Fruit fly (Drosophila melanogaster) whole organism, embryonic: ENCODE data around the gene Pde11.

Experiments
- Adf1 ChIP-seq: fragments of 200-800 bp; sonication (Bioruptor generic); IDR thresholded peaks from 2 replicates; pipeline ENCODE4 v1.3.6; 2022; ENCODE audit warnings: missing biosample characterization, missing genetic modification characterization
- Aef1 ChIP-seq: fragments of 200-800 bp; sonication (Bioruptor generic); IDR thresholded peaks from 3 replicates; pipeline ENCODE4 v1.3.6; 2022; ENCODE audit warnings: missing biosample characterization, missing genetic modification characterization
- Antp ChIP-seq: fragments of 200-800 bp; sonication (Bioruptor generic); optimal IDR thresholded peaks from 3 replicates; lab custom pipeline; 2016; ENCODE audit warnings: missing biosample characterization, missing genetic modification characterization
- CG12071 ChIP-seq: fragments of 200-800 bp; sonication (Bioruptor generic); optimal IDR thresholded peaks from 3 replicates; lab custom pipeline; 2018; ENCODE audit warnings: missing biosample characterization, mild to moderate bottlenecking, missing genetic modification characterization
- CG14441 ChIP-seq: fragments of 200-800 bp; sonication (Bioruptor generic); IDR thresholded peaks from 2 replicates; pipeline ENCODE4 v1.3.6; 2022; ENCODE audit warnings: missing biosample characterization, missing genetic modification characterization
- CG14965 ChIP-seq: fragments of 200-800 bp; sonication (Bioruptor generic); optimal IDR thresholded peaks from 2 replicates; lab custom pipeline; 2016; ENCODE audit warnings: missing biosample characterization, missing genetic modification characterization, borderline replicate concordance
- CG1647 ChIP-seq: fragments of 200-800 bp; sonication (Bioruptor generic); optimal IDR thresholded peaks from 3 replicates; lab custom pipeline; 2016; ENCODE audit warnings: missing biosample characterization, missing genetic modification characterization
- CG17568 ChIP-seq: fragments of 200-800 bp; sonication (Bioruptor generic); optimal IDR thresholded peaks from 2 replicates; lab custom pipeline; 2018; ENCODE audit warnings: missing biosample characterization, mild to moderate bottlenecking, missing genetic modification characterization, moderate library complexity
- CG18476 ChIP-seq: fragments of 200-800 bp; sonication (Bioruptor generic); optimal IDR thresholded peaks from 2 replicates; lab custom pipeline; 2016; ENCODE audit warnings: missing biosample characterization, mild to moderate bottlenecking, missing genetic modification characterization
- CG18599 ChIP-seq: fragments of 200-800 bp; sonication (Bioruptor generic); optimal IDR thresholded peaks from 3 replicates; lab custom pipeline; 2017; ENCODE audit warnings: missing biosample characterization, missing genetic modification characterization, mild to moderate bottlenecking, moderate library complexity, missing genetic modification reagents
- CG2889 ChIP-seq: fragments of 200-800 bp; sonication (Bioruptor generic); IDR thresholded peaks from 3 replicates; pipeline ENCODE4 v1.3.6; 2022; ENCODE audit warnings: missing biosample characterization, missing genetic modification characterization
- CG3726 ChIP-seq: fragments of 200-800 bp; sonication (Bioruptor generic); IDR thresholded peaks from 3 replicates; pipeline ENCODE4, ENCODE4 v1.3.6; 2022; ENCODE audit warnings: missing biosample characterization, missing genetic modification characterization
- CG4617 ChIP-seq: fragments of 200-800 bp; sonication (Bioruptor generic); optimal IDR thresholded peaks from 3 replicates; lab custom pipeline; 2016; ENCODE audit warnings: missing biosample characterization, missing genetic modification characterization, borderline replicate concordance
- CG6175 ChIP-seq: fragments of 200-800 bp; sonication (Bioruptor generic); IDR thresholded peaks from 3 replicates; pipeline ENCODE4 v1.3.6; 2022; ENCODE audit warnings: missing biosample characterization, missing genetic modification characterization
- CG6813 ChIP-seq: fragments of 200-800 bp; sonication (Bioruptor generic); optimal IDR thresholded peaks from 2 replicates; lab custom pipeline; 2017; ENCODE audit warnings: missing biosample characterization, missing genetic modification characterization, mild to moderate bottlenecking, moderate library complexity, missing genetic modification reagents
- CG7928 ChIP-seq: fragments of 200-800 bp; sonication (Bioruptor generic); optimal IDR thresholded peaks from 2 replicates; lab custom pipeline; 2017; ENCODE audit warnings: missing biosample characterization, mild to moderate bottlenecking, missing genetic modification characterization
- CG8359 ChIP-seq: fragments of 200-800 bp; sonication (Bioruptor generic); optimal IDR thresholded peaks from 2 replicates; lab custom pipeline; 2017; ENCODE audit warnings: missing biosample characterization, mild to moderate bottlenecking, missing genetic modification characterization, borderline replicate concordance
- CG8388 ChIP-seq: fragments of 200-800 bp; sonication (Bioruptor generic); optimal IDR thresholded peaks from 2 replicates; lab custom pipeline; 2019; ENCODE audit warnings: missing biosample characterization, mild to moderate bottlenecking, missing genetic modification characterization, moderate library complexity
- CG9727 ChIP-seq: fragments of 200-800 bp; sonication (Bioruptor generic); optimal IDR thresholded peaks from 3 replicates; lab custom pipeline; 2017; ENCODE audit warnings: missing biosample characterization, mild to moderate bottlenecking, missing genetic modification characterization
- CoRest ChIP-seq: fragments of 200-800 bp; sonication (Bioruptor generic); optimal IDR thresholded peaks from 3 replicates; lab custom pipeline; 2018; ENCODE audit warnings: missing biosample characterization, mild to moderate bottlenecking, missing genetic modification characterization, moderate library complexity
- Dad ChIP-seq: fragments of 200-800 bp; sonication (Bioruptor generic); optimal IDR thresholded peaks from 3 replicates; lab custom pipeline; 2016; ENCODE audit warnings: missing biosample characterization, missing genetic modification characterization
- Dfd ChIP-seq, 2 experiments: fragments of >200 bp; optimal IDR thresholded peaks; 2 replicates each; lab custom pipeline; 2017; ENCODE audit warnings: missing biosample characterization in 2 of 2, missing genetic modification characterization in 2 of 2
- HmgZ ChIP-seq: fragments of 200-800 bp; sonication (Bioruptor generic); optimal IDR thresholded peaks from 2 replicates; lab custom pipeline; 2018; ENCODE audit warnings: missing biosample characterization, mild to moderate bottlenecking, missing genetic modification characterization
- MESR4 ChIP-seq: fragments of 200-800 bp; sonication (Bioruptor generic); optimal IDR thresholded peaks from 2 replicates; lab custom pipeline; 2018; ENCODE audit warnings: missing biosample characterization, mild to moderate bottlenecking, missing genetic modification characterization, moderate library complexity
- Ravus ChIP-seq: fragments of 200-800 bp; sonication (Bioruptor generic); IDR thresholded peaks from 2 replicates; pipeline ENCODE4 v1.3.6; 2022; ENCODE audit warnings: missing biosample characterization, missing genetic modification characterization
- Rfx ChIP-seq: fragments of 200-800 bp; sonication (Bioruptor generic); IDR thresholded peaks from 2 replicates; pipeline ENCODE4 v1.3.6; 2022; ENCODE audit warnings: missing biosample characterization, missing genetic modification characterization
- abd-A ChIP-seq: fragments of 200-800 bp; sonication (Bioruptor generic); optimal IDR thresholded peaks from 3 replicates; lab custom pipeline; 2019; ENCODE audit warnings: missing biosample characterization, mild to moderate bottlenecking, missing genetic modification characterization, moderate library complexity
- br ChIP-seq: fragments of >200 bp; optimal IDR thresholded peaks from 2 replicates; lab custom pipeline; 2017
- chinmo ChIP-seq: fragments of 200-800 bp; sonication (Bioruptor generic); IDR thresholded peaks from 4 replicates; pipeline ENCODE4 v1.3.6; 2022; ENCODE audit warnings: missing biosample characterization, missing genetic modification characterization; ENCODE audit not compliant: partially characterized antibody
- dm ChIP-seq: fragments of 200-800 bp; sonication (Bioruptor generic); optimal IDR thresholded peaks from 3 replicates; lab custom pipeline; 2016; ENCODE audit warnings: missing biosample characterization, missing genetic modification characterization
- en ChIP-seq: fragments of 200-800 bp; sonication (Bioruptor generic); optimal IDR thresholded peaks from 2 replicates; lab custom pipeline; 2016; ENCODE audit warnings: missing biosample characterization, missing genetic modification characterization
- gfzf ChIP-seq: fragments of 200-800 bp; sonication (Bioruptor generic); optimal IDR thresholded peaks from 2 replicates; lab custom pipeline; 2016; ENCODE audit warnings: missing biosample characterization, mild to moderate bottlenecking, missing genetic modification characterization, moderate library complexity
- hth ChIP-seq: fragments of >200 bp; optimal IDR thresholded peaks from 2 replicates; lab custom pipeline; 2017; ENCODE audit warnings: inconsistent platforms
- jing ChIP-seq: fragments of 200-800 bp; sonication (Bioruptor generic); optimal IDR thresholded peaks from 2 replicates; lab custom pipeline; 2018; ENCODE audit warnings: missing biosample characterization, mild to moderate bottlenecking, missing genetic modification characterization
- klu ChIP-seq: fragments of 200-800 bp; sonication (Bioruptor generic); IDR thresholded peaks from 2 replicates; pipeline ENCODE4 v1.3.6; 2022; ENCODE audit warnings: missing biosample characterization, missing genetic modification characterization
- luna ChIP-seq: fragments of 200-800 bp; sonication (Bioruptor generic); optimal IDR thresholded peaks from 2 replicates; lab custom pipeline; 2016; ENCODE audit warnings: missing biosample characterization, missing genetic modification characterization
- pan ChIP-seq, 4 experiments: fragments of >200 bp in 3 of 4; fragments of 200-800 bp in 1 of 4; sonication (Bioruptor generic) in 1 of 4; optimal IDR thresholded peaks in 3 of 4; IDR thresholded peaks in 1 of 4; 2 replicates each; pipeline versions ENCODE4 v1.3.6 to Lab custom; 2017 to 2022; ENCODE audit warnings: missing biosample characterization in 2 of 4, missing genetic modification characterization in 2 of 4, mixed read lengths in 1 of 4
- peb ChIP-seq: fragments of 200-800 bp; sonication (Bioruptor generic); IDR thresholded peaks from 2 replicates; pipeline ENCODE4 v1.3.6; 2022; ENCODE audit warnings: missing biosample characterization, missing genetic modification characterization
- prd ChIP-seq, 3 experiments: fragments of >200 bp in 2 of 3; fragments of 200-800 bp in 1 of 3; sonication (Bioruptor generic) in 1 of 3; optimal IDR thresholded peaks in 2 of 3; IDR thresholded peaks in 1 of 3; 2 replicates in 2 of 3; 3 replicates in 1 of 3; pipeline versions ENCODE4 v1.3.6 to Lab custom; 2017 to 2022; ENCODE audit warnings: missing biosample characterization in 1 of 3, missing genetic modification characterization in 1 of 3
- psq ChIP-seq: fragments of 200-800 bp; sonication (Bioruptor generic); optimal IDR thresholded peaks from 2 replicates; lab custom pipeline; 2017; ENCODE audit warnings: missing biosample characterization, missing genetic modification characterization
- sc ChIP-seq, 3 experiments: fragments of >200 bp in 2 of 3; fragments of 200-800 bp in 1 of 3; sonication (Bioruptor generic) in 1 of 3; optimal IDR thresholded peaks; 2 replicates in 2 of 3; 3 replicates in 1 of 3; lab custom pipeline; 2017; ENCODE audit warnings: mild to moderate bottlenecking in 1 of 3, missing biosample characterization in 1 of 3, missing genetic modification characterization in 1 of 3, missing genetic modification reagents in 1 of 3
- scrt ChIP-seq: fragments of 200-800 bp; sonication (Bioruptor generic); optimal IDR thresholded peaks from 2 replicates; lab custom pipeline; 2018; ENCODE audit warnings: missing biosample characterization, mild to moderate bottlenecking, missing genetic modification characterization, moderate library complexity
- ttk ChIP-seq: fragments of 200-800 bp; sonication (Bioruptor generic); IDR thresholded peaks from 2 replicates; pipeline ENCODE4 v2.1.2; 2022; ENCODE audit warnings: missing biosample characterization, missing genetic modification characterization
- unc-4 ChIP-seq: fragments of 200-800 bp; sonication (Bioruptor generic); IDR thresholded peaks from 2 replicates; pipeline ENCODE4 v1.3.6; 2022; ENCODE audit warnings: missing biosample characterization, missing genetic modification characterization; ENCODE audit not compliant: partially characterized antibody
- wor ChIP-seq: fragments of 200-800 bp; sonication (Bioruptor generic); IDR thresholded peaks from 2 replicates; pipeline ENCODE4 v1.3.6; 2022; ENCODE audit warnings: missing biosample characterization, missing genetic modification characterization
- z ChIP-seq: fragments of 200-800 bp; sonication (Bioruptor generic); IDR thresholded peaks from 3 replicates; pipeline ENCODE4 v1.3.6; 2022; ENCODE audit warnings: missing biosample characterization, missing genetic modification characterization
- zen ChIP-seq: fragments of 200-800 bp; sonication (Bioruptor generic); optimal IDR thresholded peaks from 3 replicates; lab custom pipeline; 2018; ENCODE audit warnings: missing biosample characterization, mild to moderate bottlenecking, missing genetic modification characterization, moderate library complexity
- zf30C ChIP-seq: fragments of 200-800 bp; sonication (Bioruptor generic); optimal IDR thresholded peaks from 3 replicates; lab custom pipeline; 2018; ENCODE audit warnings: missing biosample characterization, mild to moderate bottlenecking, missing genetic modification characterization

Pde11 gene

dm6 chr2L:18626987-18627386 lies 36.8 kb upstream of the Pde11 start (continued):
- TF ChIP-seq CG9727 (GFP tag; lab: Kevin White, UChicago) (peak; percentile 91), CG8359 (GFP tag; lab: Kevin White, UChicago) (peak; percentile 68), chinmo (GFP tag; lab: Robert Waterston, UW) (no peak), klu (GFP tag; lab: Robert Waterston, UW) (no peak), Ravus (GFP tag; lab: Robert Waterston, UW) (no peak), CG14965 (GFP tag; lab: Kevin White, UChicago) (peak; percentile 80), luna (peak; percentile 62), scrt (peak; percentile 78), CG18476 (GFP tag; lab: Kevin White, UChicago) (peak; percentile 75), CG1647 (GFP tag; lab: Kevin White, UChicago) (peak; percentile 82), ttk (peak; percentile 25; the same call in 1 of the 2 replicates), CoRest (tag; lab: Kevin White, UChicago) (peak; percentile 73), MESR4 (peak; percentile 9), HmgZ (peak; percentile 80), gfzf (GFP tag; lab: Kevin White, UChicago) (peak; percentile 6), CG6813 (GFP tag; lab: Kevin White, UChicago) (peak; percentile 91), CG8388 (GFP tag; lab: Kevin White, UChicago) (peak; percentile 47), CG12071 (peak; percentile 79), en (GFP tag; lab: Kevin White, UChicago) (peak; percentile 75), CG18599 (GFP tag; lab: Kevin White, UChicago) (peak; percentile 93), abd-A (tag; lab: Kevin White, UChicago) (no peak), hth (lab: Kevin White, UChicago) (no peak), CG2889 (GFP tag; lab: Robert Waterston, UW) (no peak), Rfx (GFP tag; lab: Robert Waterston, UW) (peak; percentile 67; the same call in 1 of the 2 replicates), CG14441 (GFP tag; lab: Robert Waterston, UW) (0 out of 2 replicates have a peak, but pooled peaks have one; percentile 24), CG7928 (GFP tag; lab: Kevin White, UChicago) (peak; percentile 55), zf30C (GFP tag; lab: Kevin White, UChicago) (no peak), jing (GFP tag; lab: Kevin White, UChicago) (no peak), Antp (GFP tag; lab: Kevin White, UChicago) (peak; percentile 64), CG4617 (GFP tag; lab: Kevin White, UChicago) (no peak), pan (optimal IDR thresholded peaks at IDR 0.05; lab: Kevin White, UChicago) (no peak), pan (GFP tag; optimal IDR thresholded peaks at IDR 0.05 in 1 of 2, IDR thresholded peaks at IDR 0.05 in 1 of 2) (peak in 1 of 2 experiments; percentile 64), Aef1 (no peak), Dad (GFP tag; lab: Kevin White, UChicago) (peak; percentile 75), zen (tag; lab: Kevin White, UChicago) (peak; percentile 17), wor (GFP tag; lab: Robert Waterston, UW) (no peak), z (GFP tag; lab: Robert Waterston, UW) (peak; percentile 44; the same call in 2 of the 3 replicates), prd (optimal IDR thresholded peaks at IDR 0.05; lab: Kevin White, UChicago) (no peak), prd (GFP tag; IDR thresholded peaks at IDR 0.05; lab: Robert Waterston, UW) (peak; percentile 47; the same call in 2 of the 3 replicates), peb (no peak; the same call in 1 of the 2 replicates), unc-4 (GFP tag; lab: Robert Waterston, UW) (no peak), psq (GFP tag; lab: Kevin White, UChicago) (peak; percentile 72), Adf1 (peak; percentile 63; the same call in 1 of the 2 replicates), CG17568 (GFP tag; lab: Kevin White, UChicago) (peak; percentile 95), Dfd (GFP tag; optimal IDR thresholded peaks at IDR 0.05; lab: Kevin White, UChicago) (no peak), CG3726 (GFP tag; lab: Robert Waterston, UW) (0 out of 3 replicates have a peak, but pooled peaks have one; percentile 50), CG6175 (0 out of 3 replicates have a peak, but pooled peaks have one; percentile 30), sc (optimal IDR thresholded peaks at IDR 0.05; lab: Kevin White, UChicago) (no peak), sc (GFP tag; optimal IDR thresholded peaks at IDR 0.05; lab: Kevin White, UChicago) (peak; percentile 78), dm (GFP tag; lab: Kevin White, UChicago) (peak; percentile 57), br (lab: Kevin White, UChicago) (no peak)
